Fruit fly (Drosophila melanogaster) S2 (cell line): ENCODE measurements around the gene Pih1D1.

ENCODE experiments used
- CG8478 ChIP-seq: fragments of >200 bp; optimal IDR thresholded peaks from 2 replicates; lab custom pipeline; 2018
- CTCF ChIP-seq, 2 experiments: fragments of >200 bp; optimal IDR thresholded peaks; 2 replicates each; lab custom pipeline; 2018

dm6 chr2L:12705376-12705775, 16.3 kb downstream of the Pih1D1 start:
- TF ChIP-seq CG8478 (lab: Kevin White, UChicago) = no peak
- TF ChIP-seq CTCF (optimal IDR thresholded peaks at IDR 0.05; lab: Kevin White, UChicago) = no peak
